Fruit fly (Drosophila melanogaster) whole organism, embryonic: ENCODE results near the gene Ids.

Experiments
- CG10209 ChIP-seq: fragments of 200-800 bp; sonication (Bioruptor generic); optimal IDR thresholded peaks from 3 replicates; lab custom pipeline; 2017; ENCODE audit warnings: missing biosample characterization, mild to moderate bottlenecking, missing genetic modification characterization, missing genetic modification reagents
- CG12071 ChIP-seq: fragments of 200-800 bp; sonication (Bioruptor generic); optimal IDR thresholded peaks from 3 replicates; lab custom pipeline; 2018; ENCODE audit warnings: missing biosample characterization, mild to moderate bottlenecking, missing genetic modification characterization
- CG12769 ChIP-seq: fragments of 200-800 bp; sonication (Bioruptor generic); optimal IDR thresholded peaks from 2 replicates; lab custom pipeline; 2019; ENCODE audit warnings: missing biosample characterization, mild to moderate bottlenecking, missing genetic modification characterization, moderate library complexity
- CG15269 ChIP-seq: fragments of 200-800 bp; sonication (Bioruptor generic); optimal IDR thresholded peaks from 2 replicates; lab custom pipeline; 2018; ENCODE audit warnings: missing biosample characterization, mild to moderate bottlenecking, missing genetic modification characterization, moderate library complexity
- CG1529 ChIP-seq: fragments of 200-800 bp; sonication (Bioruptor generic); optimal IDR thresholded peaks from 3 replicates; lab custom pipeline; 2018; ENCODE audit warnings: missing biosample characterization, missing genetic modification characterization
- CG16815 ChIP-seq: fragments of 200-800 bp; sonication (Bioruptor generic); optimal IDR thresholded peaks from 3 replicates; lab custom pipeline; 2017; ENCODE audit warnings: missing biosample characterization, mild to moderate bottlenecking, missing genetic modification characterization
- CG17385 ChIP-seq: fragments of 200-800 bp; sonication (Bioruptor generic); optimal IDR thresholded peaks from 3 replicates; lab custom pipeline; 2018; ENCODE audit warnings: missing biosample characterization, mild to moderate bottlenecking, missing genetic modification characterization
- CG2202 ChIP-seq: fragments of 200-800 bp; sonication (Bioruptor generic); optimal IDR thresholded peaks from 2 replicates; lab custom pipeline; 2018; ENCODE audit warnings: missing biosample characterization, mild to moderate bottlenecking, missing genetic modification characterization
- CG3726 ChIP-seq: fragments of 200-800 bp; sonication (Bioruptor generic); IDR thresholded peaks from 3 replicates; pipeline ENCODE4, ENCODE4 v1.3.6; 2022; ENCODE audit warnings: missing biosample characterization, missing genetic modification characterization
- CG4424 ChIP-seq: fragments of 200-800 bp; sonication (Bioruptor generic); optimal IDR thresholded peaks from 3 replicates; lab custom pipeline; 2016; ENCODE audit warnings: missing biosample characterization, missing genetic modification characterization
- CG5953 ChIP-seq: fragments of 200-800 bp; sonication (Bioruptor generic); IDR thresholded peaks from 2 replicates; pipeline ENCODE4 v1.3.6; 2022; ENCODE audit warnings: missing biosample characterization, missing genetic modification characterization
- CG7839 ChIP-seq: fragments of 200-800 bp; sonication (Bioruptor generic); optimal IDR thresholded peaks from 3 replicates; lab custom pipeline; 2018; ENCODE audit warnings: missing biosample characterization, mild to moderate bottlenecking, missing genetic modification characterization, moderate library complexity
- CG8359 ChIP-seq: fragments of 200-800 bp; sonication (Bioruptor generic); optimal IDR thresholded peaks from 2 replicates; lab custom pipeline; 2017; ENCODE audit warnings: missing biosample characterization, mild to moderate bottlenecking, missing genetic modification characterization, borderline replicate concordance
- CG8924 ChIP-seq: fragments of 200-800 bp; optimal IDR thresholded peaks from 3 replicates; lab custom pipeline; 2019; ENCODE audit warnings: missing biosample characterization, mild to moderate bottlenecking, missing genetic modification characterization, moderate library complexity
- CG9727 ChIP-seq: fragments of 200-800 bp; sonication (Bioruptor generic); optimal IDR thresholded peaks from 3 replicates; lab custom pipeline; 2017; ENCODE audit warnings: missing biosample characterization, mild to moderate bottlenecking, missing genetic modification characterization
- Gug ChIP-seq: fragments of 200-800 bp; sonication (Bioruptor generic); IDR thresholded peaks from 4 replicates; pipeline ENCODE4 v1.3.6; 2022; ENCODE audit warnings: missing biosample characterization, missing genetic modification characterization
- Hand ChIP-seq: fragments of 200-800 bp; sonication (Bioruptor generic); optimal IDR thresholded peaks from 2 replicates; lab custom pipeline; 2017; ENCODE audit warnings: mild to moderate bottlenecking, missing biosample characterization, missing genetic modification reagents, missing genetic modification characterization
- Lpt ChIP-seq: fragments of >200 bp; optimal IDR thresholded peaks from 2 replicates; lab custom pipeline; 2018; ENCODE audit warnings: missing biosample characterization, missing genetic modification characterization
- MBD-R2 ChIP-seq: fragments of 200-800 bp; sonication (Bioruptor generic); IDR thresholded peaks from 2 replicates; pipeline ENCODE4 v1.3.6; 2022; ENCODE audit warnings: missing biosample characterization, missing genetic modification characterization
- NC2α ChIP-seq: fragments of 200-800 bp; sonication (Bioruptor generic); optimal IDR thresholded peaks from 2 replicates; lab custom pipeline; 2016; ENCODE audit warnings: missing biosample characterization, missing genetic modification characterization
- Optix ChIP-seq: fragments of 200-800 bp; sonication (Bioruptor generic); IDR thresholded peaks from 3 replicates; pipeline ENCODE4 v1.3.6; 2022; ENCODE audit warnings: missing biosample characterization, missing genetic modification characterization
- Poxn ChIP-seq: fragments of 200-800 bp; sonication (Bioruptor generic); IDR thresholded peaks from 2 replicates; pipeline ENCODE4 v1.3.6; 2022; ENCODE audit warnings: missing biosample characterization, missing genetic modification characterization
- Side ChIP-seq: fragments of 200-800 bp; sonication (Bioruptor generic); optimal IDR thresholded peaks from 2 replicates; lab custom pipeline; 2016; ENCODE audit warnings: missing biosample characterization, missing genetic modification characterization
- Sry-δ ChIP-seq: fragments of 200-800 bp; sonication (Bioruptor generic); optimal IDR thresholded peaks from 2 replicates; lab custom pipeline; 2016; ENCODE audit warnings: missing biosample characterization, missing genetic modification characterization
- Xrp1 ChIP-seq: fragments of 200-800 bp; sonication (Bioruptor generic); IDR thresholded peaks from 2 replicates; pipeline ENCODE4 v1.3.6; 2022; ENCODE audit warnings: missing biosample characterization, missing genetic modification characterization
- amos ChIP-seq: fragments of 200-800 bp; sonication (Bioruptor generic); IDR thresholded peaks from 2 replicates; pipeline ENCODE4 v1.3.6; 2022; ENCODE audit warnings: missing biosample characterization, missing genetic modification characterization; ENCODE audit not compliant: partially characterized antibody
- aop ChIP-seq: fragments of 200-800 bp; sonication (Bioruptor generic); IDR thresholded peaks from 2 replicates; pipeline ENCODE4 v1.3.6; 2022; ENCODE audit warnings: missing biosample characterization, missing genetic modification characterization
- ato ChIP-seq: fragments of 200-800 bp; sonication (Bioruptor generic); IDR thresholded peaks from 2 replicates; pipeline ENCODE4 v1.3.6; 2022; ENCODE audit warnings: missing biosample characterization, missing genetic modification characterization; ENCODE audit not compliant: partially characterized antibody
- dmrt11E ChIP-seq: fragments of 200-800 bp; sonication (Bioruptor generic); optimal IDR thresholded peaks from 3 replicates; lab custom pipeline; 2018; ENCODE audit warnings: missing biosample characterization, mild to moderate bottlenecking, missing genetic modification characterization, moderate library complexity
- en ChIP-seq: fragments of 200-800 bp; sonication (Bioruptor generic); optimal IDR thresholded peaks from 2 replicates; lab custom pipeline; 2016; ENCODE audit warnings: missing biosample characterization, missing genetic modification characterization
- ewg ChIP-seq: fragments of 200-800 bp; sonication (Bioruptor generic); optimal IDR thresholded peaks from 3 replicates; lab custom pipeline; 2017; ENCODE audit warnings: mild to moderate bottlenecking, missing biosample characterization, missing genetic modification reagents, missing genetic modification characterization
- gsb ChIP-seq: fragments of 200-800 bp; sonication (Bioruptor generic); IDR thresholded peaks from 2 replicates; pipeline ENCODE4 v1.3.6; 2022; ENCODE audit warnings: missing biosample characterization, missing genetic modification characterization
- ham ChIP-seq: fragments of 200-800 bp; sonication (Bioruptor generic); IDR thresholded peaks from 2 replicates; pipeline ENCODE4 v1.3.6; 2022; ENCODE audit warnings: missing biosample characterization, missing genetic modification characterization
- hbn ChIP-seq: fragments of 200-800 bp; sonication (Bioruptor generic); IDR thresholded peaks from 2 replicates; pipeline ENCODE4 v1.3.6; 2022; ENCODE audit warnings: missing biosample characterization, missing genetic modification characterization; ENCODE audit not compliant: partially characterized antibody
- jigr1 ChIP-seq: fragments of 200-800 bp; sonication (Bioruptor generic); IDR thresholded peaks from 3 replicates; pipeline ENCODE4 v1.3.6; 2022; ENCODE audit warnings: missing biosample characterization, missing genetic modification characterization
- kah ChIP-seq: fragments of 200-800 bp; sonication (Bioruptor generic); optimal IDR thresholded peaks from 2 replicates; lab custom pipeline; 2018; ENCODE audit warnings: missing biosample characterization, mild to moderate bottlenecking, missing genetic modification characterization
- maf-S ChIP-seq: fragments of 200-800 bp; sonication (Bioruptor generic); optimal IDR thresholded peaks from 2 replicates; lab custom pipeline; 2016; ENCODE audit warnings: missing biosample characterization, missing genetic modification characterization
- nmo ChIP-seq: fragments of 200-800 bp; sonication (Bioruptor generic); optimal IDR thresholded peaks from 2 replicates; lab custom pipeline; 2018; ENCODE audit warnings: missing biosample characterization, mild to moderate bottlenecking, missing genetic modification characterization, moderate library complexity
- otp ChIP-seq: fragments of 200-800 bp; sonication (Bioruptor generic); IDR thresholded peaks from 3 replicates; pipeline ENCODE4, ENCODE4 v1.3.6; 2022; ENCODE audit warnings: missing biosample characterization, missing genetic modification characterization
- pfk ChIP-seq: fragments of 200-800 bp; sonication (Bioruptor generic); optimal IDR thresholded peaks from 2 replicates; lab custom pipeline; 2018; ENCODE audit warnings: missing biosample characterization, mild to moderate bottlenecking, missing genetic modification characterization, moderate library complexity
- rib ChIP-seq: fragments of 200-800 bp; sonication (Bioruptor generic); IDR thresholded peaks from 2 replicates; pipeline ENCODE4 v1.3.6; 2022; ENCODE audit warnings: missing biosample characterization, missing genetic modification characterization
- sens-2 ChIP-seq: fragments of 200-800 bp; sonication (Bioruptor generic); IDR thresholded peaks from 2 replicates; pipeline ENCODE4 v1.3.6; 2022; ENCODE audit warnings: missing biosample characterization, missing genetic modification characterization
- seq ChIP-seq: fragments of 200-800 bp; sonication (Bioruptor generic); IDR thresholded peaks from 2 replicates; pipeline ENCODE4 v1.3.6; 2022; ENCODE audit warnings: missing biosample characterization, missing genetic modification characterization
- sob ChIP-seq: fragments of 200-800 bp; sonication (Bioruptor generic); IDR thresholded peaks from 2 replicates; pipeline ENCODE4 v1.3.6; 2022; ENCODE audit warnings: missing biosample characterization, missing genetic modification characterization
- stwl ChIP-seq: fragments of 200-800 bp; sonication (Bioruptor generic); optimal IDR thresholded peaks from 3 replicates; lab custom pipeline; 2018; ENCODE audit warnings: missing biosample characterization, mild to moderate bottlenecking, missing genetic modification characterization, moderate library complexity
- tgo ChIP-seq: fragments of 200-800 bp; sonication (Bioruptor generic); IDR thresholded peaks from 3 replicates; pipeline ENCODE4 v1.3.6; 2022; ENCODE audit warnings: missing biosample characterization, missing genetic modification characterization
- trh ChIP-seq: fragments of 200-800 bp; sonication (Bioruptor generic); optimal IDR thresholded peaks from 2 replicates; lab custom pipeline; 2016; ENCODE audit warnings: missing biosample characterization, missing genetic modification characterization
- unc-4 ChIP-seq: fragments of 200-800 bp; sonication (Bioruptor generic); IDR thresholded peaks from 2 replicates; pipeline ENCODE4 v1.3.6; 2022; ENCODE audit warnings: missing biosample characterization, missing genetic modification characterization; ENCODE audit not compliant: partially characterized antibody

Ids gene

dm6 chr3L:3418207-3419086 is 40.4 kb downstream of the Ids start (continued):
- TF ChIP-seq CG3726 (GFP tag; lab: Robert Waterston, UW) (no peak), kah (GFP tag; lab: Kevin White, UChicago) (peak; percentile 31), en (GFP tag; lab: Kevin White, UChicago) (no peak), Gug (peak; percentile 65; the same call in 3 of the 4 replicates), ham (GFP tag; lab: Robert Waterston, UW) (peak; percentile 35; the same call in 1 of the 2 replicates), CG9727 (peak; percentile 77), unc-4 (GFP tag; lab: Robert Waterston, UW) (peak; percentile 30; the same call in 1 of the 2 replicates), Sry-δ (GFP tag; lab: Kevin White, UChicago) (peak; percentile 27), dmrt11E (no peak), CG12769 (tag; lab: Kevin White, UChicago) (peak; percentile 96), CG5953 (GFP tag; lab: Robert Waterston, UW) (peak; percentile 78; the same call in 1 of the 2 replicates), CG15269 (tag; lab: Kevin White, UChicago) (peak; percentile 76), Side (GFP tag; lab: Kevin White, UChicago) (no peak), CG2202 (tag; lab: Kevin White, UChicago) (no peak), Xrp1 (peak; percentile 73), ewg (GFP tag; lab: Kevin White, UChicago) (peak; percentile 19), CG16815 (GFP tag; lab: Kevin White, UChicago) (peak; percentile 48), maf-S (GFP tag; lab: Kevin White, UChicago) (peak; percentile 23), Lpt (GFP tag; lab: Kevin White, UChicago) (no peak), rib (peak; percentile 90), MBD-R2 (GFP tag; lab: Robert Waterston, UW) (peak; percentile 30; the same call in 1 of the 2 replicates), stwl (tag; lab: Kevin White, UChicago) (no peak), CG4424 (GFP tag; lab: Kevin White, UChicago) (no peak), trh (GFP tag; lab: Kevin White, UChicago) (no peak), sens-2 (GFP tag; lab: Robert Waterston, UW) (peak; percentile 58; the same call in 1 of the 2 replicates), CG7839 (tag; lab: Kevin White, UChicago) (peak; percentile 78), Hand (GFP tag; lab: Kevin White, UChicago) (no peak), jigr1 (GFP tag; lab: Robert Waterston, UW) (peak; percentile 42; the same call in 1 of the 3 replicates), gsb (GFP tag; lab: Robert Waterston, UW) (peak; percentile 59), CG10209 (GFP tag; lab: Kevin White, UChicago) (peak; percentile 69), CG1529 (GFP tag; lab: Kevin White, UChicago) (peak; percentile 38), CG8359 (GFP tag; lab: Kevin White, UChicago) (no peak), sob (GFP tag; lab: Robert Waterston, UW) (peak; percentile 82), NC2α (GFP tag; lab: Kevin White, UChicago) (peak; percentile 54), ato (0 out of 2 replicates have a peak, but pooled peaks have one; percentile 32), otp (peak; percentile 67; the same call in 2 of the 3 replicates), CG8924 (tag; lab: Kevin White, UChicago) (peak; percentile 57), CG12071 (GFP tag; lab: Kevin White, UChicago) (peak; percentile 81), aop (GFP tag; lab: Robert Waterston, UW) (peak; percentile 100), hbn (GFP tag; lab: Robert Waterston, UW) (no peak), amos (GFP tag; lab: Robert Waterston, UW) (peak; percentile 25; the same call in 1 of the 2 replicates), seq (GFP tag; lab: Robert Waterston, UW) (peak; percentile 56), Optix (GFP tag; lab: Robert Waterston, UW) (peak; percentile 69; the same call in 2 of the 3 replicates), CG17385 (GFP tag; lab: Kevin White, UChicago) (peak; percentile 48), tgo (GFP tag; lab: Robert Waterston, UW) (peak; percentile 80), pfk (GFP tag; lab: Kevin White, UChicago) (peak; percentile 72), Poxn (GFP tag; lab: Robert Waterston, UW) (no peak), nmo (GFP tag; lab: Kevin White, UChicago) (peak; percentile 51)
